Fruit fly (Drosophila melanogaster) whole organism, wandering third instar larva: ENCODE results near the gene Prp5.

Source experiments
- CG9705 ChIP-seq: fragments of 200-800 bp; sonication (Bioruptor generic); optimal IDR thresholded peaks from 2 replicates; lab custom pipeline; 2018; ENCODE audit warnings: missing biosample characterization, mild to moderate bottlenecking, missing genetic modification characterization
- Dfd ChIP-seq: fragments of >200 bp; optimal IDR thresholded peaks from 2 replicates; lab custom pipeline; 2017; ENCODE audit warnings: missing biosample characterization, missing genetic modification characterization
- GATAd ChIP-seq: sonication (Bioruptor generic); optimal IDR thresholded peaks from 2 replicates; lab custom pipeline; 2016; ENCODE audit warnings: missing biosample characterization, missing genetic modification characterization
- Hr83 ChIP-seq: fragments of 200-300 bp; sonication (Bioruptor generic); optimal IDR thresholded peaks from 2 replicates; lab custom pipeline; 2016; ENCODE audit warnings: missing biosample characterization, mild to moderate bottlenecking, missing genetic modification characterization, moderate library complexity; ENCODE audit not compliant: poor library complexity, severe bottlenecking
- Myc ChIP-seq: fragments of >200 bp; optimal IDR thresholded peaks from 2 replicates; lab custom pipeline; 2017
- brk ChIP-seq: fragments of 200-800 bp; sonication (Bioruptor generic); optimal IDR thresholded peaks from 2 replicates; lab custom pipeline; 2016; ENCODE audit warnings: missing biosample characterization, mild to moderate bottlenecking, missing genetic modification characterization
- dmrt93B ChIP-seq: fragments of 200-800 bp; sonication (Bioruptor generic); optimal IDR thresholded peaks from 2 replicates; lab custom pipeline; 2018; ENCODE audit warnings: missing biosample characterization, mild to moderate bottlenecking, missing genetic modification characterization
- ey ChIP-seq: fragments of 200-800 bp; sonication (Bioruptor generic); optimal IDR thresholded peaks from 2 replicates; lab custom pipeline; 2016; ENCODE audit warnings: missing biosample characterization, missing genetic modification characterization
- fru ChIP-seq: fragments of 200-800 bp; sonication (Bioruptor generic); optimal IDR thresholded peaks from 3 replicates; lab custom pipeline; 2016; ENCODE audit warnings: missing biosample characterization, mild to moderate bottlenecking, missing genetic modification characterization
- pan ChIP-seq: fragments of >200 bp; optimal IDR thresholded peaks from 2 replicates; lab custom pipeline; 2017
- psq ChIP-seq: fragments of 200-800 bp; sonication (Bioruptor generic); optimal IDR thresholded peaks from 3 replicates; lab custom pipeline; 2017; ENCODE audit warnings: missing biosample characterization, mild to moderate bottlenecking, missing genetic modification characterization, moderate library complexity
- rgr ChIP-seq: fragments of 200-800 bp; sonication (Bioruptor generic); optimal IDR thresholded peaks from 3 replicates; lab custom pipeline; 2016; ENCODE audit warnings: missing biosample characterization, mild to moderate bottlenecking, missing genetic modification characterization

DNA sequence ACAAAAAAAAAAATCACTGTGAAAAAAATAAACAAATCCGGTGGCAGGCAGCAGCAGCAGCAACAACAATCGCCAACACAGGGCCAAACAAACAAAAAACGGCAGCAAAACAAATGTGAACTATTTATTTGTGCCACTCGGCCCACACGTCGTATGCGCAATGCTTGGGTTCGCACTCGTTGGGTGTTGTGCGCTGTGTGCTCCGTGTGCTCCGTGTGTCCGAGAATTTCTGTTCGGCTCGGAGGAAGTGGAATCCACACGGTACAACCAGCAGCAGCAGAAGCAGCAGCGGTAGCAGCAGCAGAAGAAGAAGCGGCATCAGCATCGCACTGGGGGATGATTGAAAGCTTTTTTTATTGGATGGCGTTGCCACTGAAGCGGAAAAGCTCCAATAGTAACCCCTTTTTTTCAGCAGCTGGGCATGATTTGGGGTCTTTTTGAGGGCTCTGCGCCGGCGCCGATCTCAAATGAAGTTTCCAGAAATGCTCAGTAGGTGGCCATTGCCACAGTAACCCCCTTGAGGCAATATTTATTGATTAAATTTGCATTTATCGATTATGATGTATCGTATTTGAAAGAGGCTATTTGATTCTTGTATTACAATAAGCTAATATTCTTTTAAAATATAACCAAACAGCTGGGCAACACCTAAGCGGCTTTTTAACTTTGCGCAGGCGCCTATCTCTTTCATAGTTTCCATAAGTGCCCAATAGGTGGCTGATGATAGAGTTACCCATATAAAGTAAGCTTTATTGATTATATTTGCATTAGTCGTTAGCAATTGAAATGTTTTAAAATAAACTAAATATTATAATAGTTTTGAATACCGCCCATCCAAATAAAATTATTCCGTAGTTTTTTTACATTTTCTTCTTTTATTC is 40.4 kb downstream of the Prp5 start, which contains the start of gene CG9164:
- no peak for TF ChIP-seq pan (lab: Kevin White, UChicago)
- no peak for TF ChIP-seq CG9705
- no peak for TF ChIP-seq Myc (lab: Kevin White, UChicago)
- no peak for TF ChIP-seq rgr (GFP tag; lab: Kevin White, UChicago)
- TF ChIP-seq dmrt93B = no peak
- TF ChIP-seq Dfd (GFP tag; lab: Kevin White, UChicago) = no peak
- no peak for TF ChIP-seq ey (GFP tag; lab: Kevin White, UChicago)
- no peak for TF ChIP-seq psq (GFP tag; lab: Kevin White, UChicago)
- TF ChIP-seq GATAd (GFP tag; lab: Kevin White, UChicago) = no peak
- no peak for TF ChIP-seq fru (GFP tag; lab: Kevin White, UChicago)
- TF ChIP-seq Hr83 (GFP tag; lab: Kevin White, UChicago) = no peak
- TF ChIP-seq brk (GFP tag; lab: Kevin White, UChicago) = no peak
